Fruit fly (Drosophila melanogaster) whole organism, prepupa: ENCODE measurements around the gene Vm32E.

Experiments used
- Blimp-1 ChIP-seq: fragments of 200-800 bp; sonication (Bioruptor generic); optimal IDR thresholded peaks from 3 replicates; lab custom pipeline; 2017; ENCODE audit warnings: missing biosample characterization, missing genetic modification characterization, mild to moderate bottlenecking, moderate library complexity, missing genetic modification reagents
- CG10631 ChIP-seq: fragments of 200-800 bp; sonication (Bioruptor generic); optimal IDR thresholded peaks from 2 replicates; lab custom pipeline; 2016; ENCODE audit warnings: missing biosample characterization, missing genetic modification characterization
- CG10669 ChIP-seq: fragments of 200-800 bp; sonication (Bioruptor generic); optimal IDR thresholded peaks from 3 replicates; lab custom pipeline; 2018; ENCODE audit warnings: missing biosample characterization, mild to moderate bottlenecking, missing genetic modification characterization, moderate library complexity
- CG11294 ChIP-seq: fragments of 200-800 bp; sonication (Bioruptor generic); IDR thresholded peaks from 2 replicates; pipeline ENCODE4 v1.3.6; 2022; ENCODE audit warnings: missing biosample characterization, missing genetic modification characterization
- CG11762 ChIP-seq: fragments of 200-800 bp; sonication (Bioruptor generic); optimal IDR thresholded peaks from 3 replicates; lab custom pipeline; 2016; ENCODE audit warnings: missing biosample characterization, missing genetic modification characterization; ENCODE audit not compliant: insufficient read depth
- CG11902 ChIP-seq: fragments of 200-800 bp; sonication (Bioruptor generic); optimal IDR thresholded peaks from 3 replicates; lab custom pipeline; 2016; ENCODE audit warnings: missing biosample characterization, missing genetic modification characterization
- CG15336 ChIP-seq: fragments of 200-800 bp; sonication (Bioruptor generic); IDR thresholded peaks from 2 replicates; pipeline ENCODE4 v1.3.6; 2022; ENCODE audit warnings: missing biosample characterization, missing genetic modification characterization
- CG1621 ChIP-seq: fragments of 200-800 bp; sonication (Bioruptor generic); optimal IDR thresholded peaks from 3 replicates; lab custom pipeline; 2018; ENCODE audit warnings: missing biosample characterization, mild to moderate bottlenecking, missing genetic modification characterization
- CG16779 ChIP-seq: fragments of 200-800 bp; sonication (Bioruptor generic); optimal IDR thresholded peaks from 3 replicates; lab custom pipeline; 2017; ENCODE audit warnings: missing biosample characterization, mild to moderate bottlenecking, missing genetic modification characterization
- CG31627 ChIP-seq: fragments of 200-800 bp; sonication (Bioruptor generic); optimal IDR thresholded peaks from 3 replicates; lab custom pipeline; 2016; ENCODE audit warnings: missing biosample characterization, missing genetic modification characterization
- CG34406 ChIP-seq: fragments of 200-800 bp; sonication (Bioruptor generic); optimal IDR thresholded peaks from 3 replicates; lab custom pipeline; 2016; ENCODE audit warnings: missing biosample characterization, missing genetic modification characterization
- CG3919 ChIP-seq: fragments of 200-800 bp; sonication (Bioruptor generic); optimal IDR thresholded peaks from 3 replicates; lab custom pipeline; 2016; ENCODE audit warnings: missing biosample characterization, missing genetic modification characterization
- CG4318 ChIP-seq: fragments of 200-800 bp; sonication (Bioruptor generic); optimal IDR thresholded peaks from 3 replicates; lab custom pipeline; 2017; ENCODE audit warnings: missing biosample characterization, mild to moderate bottlenecking, missing genetic modification characterization
- CG6163 ChIP-seq: fragments of 200-800 bp; sonication (Bioruptor generic); IDR thresholded peaks from 3 replicates; pipeline ENCODE4 v1.3.6; 2022; ENCODE audit warnings: missing biosample characterization, missing genetic modification characterization
- CG6276 ChIP-seq: fragments of 200-800 bp; sonication (Bioruptor generic); optimal IDR thresholded peaks from 2 replicates; lab custom pipeline; 2017; ENCODE audit warnings: missing biosample characterization, mild to moderate bottlenecking, missing genetic modification characterization
- CG6792 ChIP-seq: fragments of 200-800 bp; sonication (Bioruptor generic); optimal IDR thresholded peaks from 3 replicates; lab custom pipeline; 2016; ENCODE audit warnings: missing biosample characterization, missing genetic modification characterization
- CG6808 ChIP-seq: fragments of 200-800 bp; sonication (Bioruptor generic); optimal IDR thresholded peaks from 3 replicates; lab custom pipeline; 2017; ENCODE audit warnings: missing biosample characterization, missing genetic modification characterization, mild to moderate bottlenecking, moderate library complexity, missing genetic modification reagents
- CG6854 ChIP-seq: fragments of 200-800 bp; sonication (Bioruptor generic); optimal IDR thresholded peaks from 2 replicates; lab custom pipeline; 2017; ENCODE audit warnings: missing biosample characterization, mild to moderate bottlenecking, missing genetic modification characterization
- CG7368 ChIP-seq: fragments of 200-800 bp; sonication (Bioruptor generic); optimal IDR thresholded peaks from 3 replicates; lab custom pipeline; 2016; ENCODE audit warnings: missing biosample characterization, missing genetic modification characterization
- CG8119 ChIP-seq: fragments of 200-800 bp; sonication (Bioruptor generic); IDR thresholded peaks from 3 replicates; pipeline ENCODE4 v1.3.6; 2022; ENCODE audit warnings: missing biosample characterization, missing genetic modification characterization
- CG8319 ChIP-seq: fragments of 200-800 bp; sonication (Bioruptor generic); optimal IDR thresholded peaks from 3 replicates; lab custom pipeline; 2016; ENCODE audit warnings: missing biosample characterization, missing genetic modification characterization
- CG9139 ChIP-seq: fragments of 200-800 bp; sonication (Bioruptor generic); optimal IDR thresholded peaks from 3 replicates; lab custom pipeline; 2017; ENCODE audit warnings: missing biosample characterization, mild to moderate bottlenecking, missing genetic modification characterization
- Eip75B ChIP-seq: fragments of 200-800 bp; sonication (Bioruptor generic); optimal IDR thresholded peaks from 3 replicates; lab custom pipeline; 2016; ENCODE audit warnings: missing biosample characterization, missing genetic modification characterization
- Eip78C ChIP-seq: fragments of 200-800 bp; sonication (Bioruptor generic); peaks from one replicate; lab custom pipeline; 2016; ENCODE audit warnings: missing biosample characterization, missing genetic modification characterization
- Ets21C ChIP-seq: fragments of 200-800 bp; sonication (Bioruptor generic); optimal IDR thresholded peaks from 3 replicates; lab custom pipeline; 2016; ENCODE audit warnings: missing biosample characterization, missing genetic modification characterization
- Ets96B ChIP-seq: fragments of 200-800 bp; optimal IDR thresholded peaks from 2 replicates; lab custom pipeline; 2019; ENCODE audit warnings: missing biosample characterization, mild to moderate bottlenecking, missing genetic modification characterization, moderate library complexity
- Gug ChIP-seq: fragments of 200-800 bp; sonication (Bioruptor generic); IDR thresholded peaks from 2 replicates; pipeline ENCODE4 v1.3.6; 2022; ENCODE audit warnings: missing biosample characterization, missing genetic modification characterization
- Hr38 ChIP-seq: sonication (Bioruptor generic); optimal IDR thresholded peaks from 2 replicates; lab custom pipeline; 2016; ENCODE audit warnings: missing biosample characterization, missing genetic modification characterization
- OdsH ChIP-seq: fragments of 200-800 bp; sonication (Bioruptor generic); optimal IDR thresholded peaks from 3 replicates; lab custom pipeline; 2016; ENCODE audit warnings: missing biosample characterization, missing genetic modification characterization
- Sox102F ChIP-seq: fragments of 200-800 bp; sonication (Bioruptor generic); optimal IDR thresholded peaks from 2 replicates; lab custom pipeline; 2016; ENCODE audit warnings: missing biosample characterization, mild to moderate bottlenecking, missing genetic modification characterization
- Sox15 ChIP-seq: fragments of 200-800 bp; sonication (Bioruptor generic); optimal IDR thresholded peaks from 3 replicates; lab custom pipeline; 2016; ENCODE audit warnings: missing biosample characterization, missing genetic modification characterization
- achi ChIP-seq: fragments of 200-800 bp; sonication (Bioruptor generic); optimal IDR thresholded peaks from 3 replicates; lab custom pipeline; 2016; ENCODE audit warnings: missing biosample characterization, missing genetic modification characterization
- acj6 ChIP-seq: fragments of 200-800 bp; sonication (Bioruptor generic); optimal IDR thresholded peaks from 3 replicates; lab custom pipeline; 2016; ENCODE audit warnings: missing biosample characterization, missing genetic modification characterization
- dsx ChIP-seq: fragments of 200-800 bp; optimal IDR thresholded peaks from 3 replicates; lab custom pipeline; 2019; ENCODE audit warnings: missing biosample characterization, mild to moderate bottlenecking, missing genetic modification characterization, moderate library complexity; ENCODE audit not compliant: poor library complexity, severe bottlenecking
- eg ChIP-seq: fragments of 200-800 bp; sonication (Bioruptor generic); IDR thresholded peaks from 3 replicates; pipeline ENCODE4 v1.3.6; 2022; ENCODE audit warnings: missing biosample characterization, missing genetic modification characterization
- esn ChIP-seq: fragments of 200-800 bp; sonication (Bioruptor generic); optimal IDR thresholded peaks from 2 replicates; lab custom pipeline; 2016; ENCODE audit warnings: missing biosample characterization, mild to moderate bottlenecking, missing genetic modification characterization, moderate library complexity
- fd59A ChIP-seq: fragments of 200-800 bp; sonication (Bioruptor generic); optimal IDR thresholded peaks from 2 replicates; lab custom pipeline; 2017; ENCODE audit warnings: missing biosample characterization, mild to moderate bottlenecking, missing genetic modification characterization, missing genetic modification reagents
- fkh ChIP-seq: fragments of 200-800 bp; sonication (Bioruptor generic); optimal IDR thresholded peaks from 3 replicates; lab custom pipeline; 2017; ENCODE audit warnings: missing biosample characterization, mild to moderate bottlenecking, missing genetic modification characterization, moderate library complexity
- net ChIP-seq: fragments of 200-800 bp; sonication (Bioruptor generic); optimal IDR thresholded peaks from 3 replicates; lab custom pipeline; 2016; ENCODE audit warnings: missing biosample characterization, missing genetic modification characterization
- pdm3 ChIP-seq: fragments of 200-800 bp; sonication (Bioruptor generic); optimal IDR thresholded peaks from 3 replicates; lab custom pipeline; 2016; ENCODE audit warnings: missing biosample characterization, missing genetic modification characterization
- salr ChIP-seq, 2 experiments: fragments of 200-800 bp; sonication (Bioruptor generic); optimal IDR thresholded peaks; 3 replicates each; lab custom pipeline; 2016 to 2018; ENCODE audit warnings: missing biosample characterization in 2 of 2, missing genetic modification characterization in 2 of 2, mild to moderate bottlenecking in 1 of 2
- spab ChIP-seq: fragments of 200-800 bp; sonication (Bioruptor generic); optimal IDR thresholded peaks from 2 replicates; lab custom pipeline; 2017; ENCODE audit warnings: missing biosample characterization, mild to moderate bottlenecking, missing genetic modification characterization, missing genetic modification reagents
- ss ChIP-seq, 2 experiments: fragments of 200-800 bp; sonication (Bioruptor generic); optimal IDR thresholded peaks; 2 replicates in 1 of 2; 3 replicates in 1 of 2; lab custom pipeline; 2017 to 2018; ENCODE audit warnings: mild to moderate bottlenecking in 2 of 2, missing biosample characterization in 2 of 2, missing genetic modification characterization in 2 of 2, moderate library complexity in 1 of 2
- vri ChIP-seq: fragments of 200-800 bp; sonication (Bioruptor generic); optimal IDR thresholded peaks from 3 replicates; lab custom pipeline; 2016; ENCODE audit warnings: missing biosample characterization, mild to moderate bottlenecking, missing genetic modification characterization

Gene Vm32E

DNA sequence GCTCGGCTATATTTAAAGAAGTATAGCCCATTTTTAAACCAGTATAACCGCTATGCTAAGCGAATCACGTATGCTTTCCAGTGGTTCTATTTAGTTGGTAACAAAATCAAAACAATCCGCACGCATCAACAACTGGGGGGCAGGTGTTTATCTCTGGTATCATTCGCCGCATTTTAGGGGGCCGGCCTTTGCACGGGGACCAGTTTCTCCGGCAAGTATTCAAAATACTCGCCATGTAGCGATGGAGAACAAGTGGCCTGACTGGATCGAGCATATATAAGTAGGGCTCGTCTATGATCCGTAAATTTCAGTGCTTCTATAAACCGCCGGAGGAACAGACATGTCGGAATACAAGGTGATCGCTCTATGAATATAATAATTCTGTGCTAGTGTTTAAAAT lies 35.4 kb downstream of the Vm32E start, which contains the start of gene hgo:
Gene hgo (plus strand): TSS at position 301 of the 400 bp plus-strand sequence.
- no peak for TF ChIP-seq CG31627
- no peak for TF ChIP-seq CG1621 (tag; lab: Kevin White, UChicago)
- TF ChIP-seq Eip75B = no peak
- TF ChIP-seq pdm3 (GFP tag; lab: Kevin White, UChicago) = no peak
- TF ChIP-seq CG6792 (GFP tag; lab: Kevin White, UChicago) = no peak
- no peak for TF ChIP-seq eg (GFP tag; lab: Robert Waterston, UW)
- no peak for TF ChIP-seq dsx
- TF ChIP-seq CG10669 (GFP tag; lab: Kevin White, UChicago) = no peak
- TF ChIP-seq CG8319 (GFP tag; lab: Kevin White, UChicago) = no peak

DNA sequence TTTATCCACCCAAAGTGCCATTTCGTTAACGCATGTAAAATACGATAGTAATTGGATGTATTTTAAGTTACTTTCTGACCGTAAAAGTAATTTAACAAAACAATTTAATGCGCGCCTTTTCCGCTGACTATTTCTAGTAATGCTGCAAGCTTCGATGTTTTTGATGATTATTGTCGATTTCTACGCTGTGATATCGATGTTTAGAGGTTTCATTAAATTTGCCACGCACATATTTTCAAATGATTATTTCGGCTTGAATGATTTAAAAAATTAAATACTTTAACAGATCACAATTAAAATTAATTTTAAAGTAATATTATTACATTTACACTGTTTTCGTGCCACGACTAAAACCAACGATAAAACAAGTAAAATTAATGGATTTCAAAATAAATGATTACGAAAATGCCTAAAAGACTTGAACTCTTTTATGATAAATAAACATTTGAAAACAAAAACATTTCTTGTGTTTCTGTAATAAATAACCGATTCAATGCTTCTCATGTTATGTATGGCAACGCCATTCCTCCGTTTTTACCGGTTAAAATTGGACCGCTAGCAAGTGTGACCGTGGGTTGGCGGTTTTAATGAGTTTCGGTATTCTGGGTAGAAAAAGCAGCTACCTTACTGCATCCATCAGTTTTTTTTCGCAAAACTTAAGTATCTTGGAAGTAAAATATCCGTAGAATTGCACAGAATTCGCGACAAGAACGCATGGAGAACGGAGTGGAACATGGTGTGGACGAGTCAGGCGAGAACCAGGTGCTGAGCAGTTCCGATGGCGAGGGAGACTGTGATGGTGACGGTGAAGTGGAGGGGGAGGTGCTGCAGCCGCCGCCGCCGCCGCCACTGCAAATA lies 41.1 kb downstream of the Vm32E start, which contains the start of the genes RfC38 and CG4751:
Gene RfC38 (minus strand): TSS at position 495 of the 858 bp plus-strand sequence.
Gene CG4751 (plus strand): TSS at position 587 of the 858 bp plus-strand sequence.
- 0 out of 3 replicates have a peak, but pooled peaks have one; percentile 43 for TF ChIP-seq eg (GFP tag; lab: Robert Waterston, UW)
- no peak for TF ChIP-seq Eip78C (GFP tag; lab: Kevin White, UChicago)
- TF ChIP-seq fd59A (GFP tag; lab: Kevin White, UChicago) = no peak
- TF ChIP-seq dsx = no peak
- TF ChIP-seq CG31627 = peak; percentile 3
- TF ChIP-seq CG3919 (GFP tag; lab: Kevin White, UChicago) = no peak
- TF ChIP-seq CG10669 (GFP tag; lab: Kevin White, UChicago) = no peak
- no peak for TF ChIP-seq salr (GFP tag; optimal IDR thresholded peaks at IDR 0.05; lab: Kevin White, UChicago)
- no peak for TF ChIP-seq spab (GFP tag; lab: Kevin White, UChicago)
- TF ChIP-seq vri (GFP tag; lab: Kevin White, UChicago) = no peak
- TF ChIP-seq Sox15 (GFP tag; lab: Kevin White, UChicago) = no peak
- TF ChIP-seq CG8319 (GFP tag; lab: Kevin White, UChicago) = no peak
- no peak for TF ChIP-seq CG15336
- no peak for TF ChIP-seq fkh (GFP tag; lab: Kevin White, UChicago)
- TF ChIP-seq CG8119 (GFP tag; lab: Robert Waterston, UW) = no peak
- no peak for TF ChIP-seq CG9139 (GFP tag; lab: Kevin White, UChicago)
- TF ChIP-seq CG6276 (GFP tag; lab: Kevin White, UChicago) = no peak
- TF ChIP-seq acj6 = no peak
- no peak for TF ChIP-seq Blimp-1 (GFP tag; lab: Kevin White, UChicago)
- TF ChIP-seq CG6854 = no peak
- TF ChIP-seq CG7368 (GFP tag; lab: Kevin White, UChicago) = no peak
- TF ChIP-seq CG6163 (GFP tag; lab: Robert Waterston, UW) = 0 out of 3 replicates have a peak, but pooled peaks have one; percentile 33
- no peak for TF ChIP-seq CG11294 (GFP tag; lab: Robert Waterston, UW)
- TF ChIP-seq esn = peak; percentile 1
- TF ChIP-seq Ets96B (tag; lab: Kevin White, UChicago) = no peak
- TF ChIP-seq Ets21C (GFP tag; lab: Kevin White, UChicago) = no peak
- no peak for TF ChIP-seq CG4318
- no peak for TF ChIP-seq achi (GFP tag; lab: Kevin White, UChicago)

DNA sequence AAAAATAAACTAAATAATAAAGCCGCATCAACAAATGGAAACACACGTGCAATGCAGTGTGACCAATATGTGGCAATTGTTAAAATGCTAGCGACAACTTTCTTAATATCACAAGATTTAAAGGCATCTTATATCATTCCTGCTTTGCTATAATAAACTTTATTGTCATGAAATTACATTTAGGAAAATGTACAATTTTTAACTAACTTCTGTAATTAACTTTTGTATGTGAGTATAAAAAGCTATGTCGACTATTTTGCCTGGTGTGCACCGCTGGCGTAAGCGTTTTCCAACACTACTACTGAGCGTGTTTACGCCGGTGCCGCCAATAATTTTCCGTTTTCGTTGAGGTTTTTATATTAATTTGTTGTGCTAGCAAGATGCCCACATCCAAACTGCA lies 48.0 kb downstream of the Vm32E start, which contains the start of the genes Csl4 and Nup160:
Gene Csl4 (minus strand): TSS at position 69 of the 400 bp plus-strand sequence.
Gene Nup160 (plus strand): TSS at position 279 of the 400 bp plus-strand sequence.
- TF ChIP-seq CG6854 (no peak), CG6163 (GFP tag; lab: Robert Waterston, UW) (peak; percentile 63; the same call in 1 of the 3 replicates), Sox15 (GFP tag; lab: Kevin White, UChicago) (peak; percentile 50), CG6808 (GFP tag; lab: Kevin White, UChicago) (no peak), CG4318 (no peak), Hr38 (GFP tag; lab: Kevin White, UChicago) (peak; percentile 62), CG9139 (GFP tag; lab: Kevin White, UChicago) (no peak), CG10631 (GFP tag; lab: Kevin White, UChicago) (no peak), CG8119 (GFP tag; lab: Robert Waterston, UW) (no peak), Ets96B (tag; lab: Kevin White, UChicago) (no peak), ss (GFP tag; optimal IDR thresholded peaks at IDR 0.05; lab: Kevin White, UChicago) (no peak), CG11902 (GFP tag; lab: Kevin White, UChicago) (peak; percentile 51), OdsH (GFP tag; lab: Kevin White, UChicago) (no peak), CG10669 (GFP tag; lab: Kevin White, UChicago) (no peak), CG16779 (tag; lab: Kevin White, UChicago) (no peak), CG34406 (GFP tag; lab: Kevin White, UChicago) (peak; percentile 72), CG11762 (peak; percentile 58), salr (GFP tag; optimal IDR thresholded peaks at IDR 0.05; lab: Kevin White, UChicago) (no peak), acj6 (no peak), net (GFP tag; lab: Kevin White, UChicago) (no peak), CG6276 (GFP tag; lab: Kevin White, UChicago) (no peak), CG1621 (tag; lab: Kevin White, UChicago) (peak; percentile 68), CG3919 (GFP tag; lab: Kevin White, UChicago) (no peak), Sox102F (GFP tag; lab: Kevin White, UChicago) (no peak), Gug (GFP tag; lab: Robert Waterston, UW) (no peak; the same call in 1 of the 2 replicates)
